Worm (Caenorhabditis elegans) whole organism, L4/young adult: ENCODE data around the gene dnj-3.
"Not testable (repeated sequence)": the region's sequence is repeated elsewhere in the genome, so short reads cannot be mapped to it uniquely, and the experiment has no call there.

Experiments
- W03F9.2 ChIP-seq: fragments of 150-350 bp; optimal IDR thresholded peaks from 2 replicates; lab custom pipeline; 2014; ENCODE audit warnings: missing biosample characterization, missing genetic modification characterization
- dao-5 ChIP-seq: sonication (generic microtip); optimal IDR thresholded peaks from 2 replicates; lab custom pipeline; 2016; ENCODE audit warnings: missing genotype, missing genetic modification characterization, moderate library complexity, missing compliant biosample characterization
- him-1 ChIP-seq: sonication (generic microtip); optimal IDR thresholded peaks from 2 replicates; lab custom pipeline; 2016; ENCODE audit warnings: missing genotype, missing genetic modification reagents, missing genetic modification characterization, missing compliant biosample characterization

Gene dnj-3

DNA sequence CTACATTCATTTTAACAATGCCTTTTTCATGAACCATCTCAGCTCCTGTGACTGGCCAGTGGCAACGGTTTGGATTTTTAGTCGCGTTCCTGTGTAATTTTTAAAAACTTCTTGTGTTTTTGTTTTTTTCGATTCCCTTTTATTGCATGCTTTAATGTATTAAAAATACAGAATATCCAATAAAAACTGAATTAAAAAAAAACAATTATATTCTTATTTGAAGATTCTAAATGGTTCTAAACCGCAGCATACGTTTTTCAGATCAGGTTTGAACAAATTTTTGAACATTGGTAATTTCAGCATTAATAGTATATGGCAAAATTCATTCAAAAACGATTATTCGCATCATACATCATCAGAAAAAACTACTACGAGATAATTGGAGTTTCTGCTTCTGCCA is at the start of gene dnj-3:
Gene dnj-3 (plus strand): TSS at position 301 of the 400 bp plus-strand sequence.
- TF ChIP-seq him-1 = no peak
- TF ChIP-seq dao-5 = no peak
- TF ChIP-seq W03F9.2 (tag; lab: Kevin White, UChicago) = no peak

DNA sequence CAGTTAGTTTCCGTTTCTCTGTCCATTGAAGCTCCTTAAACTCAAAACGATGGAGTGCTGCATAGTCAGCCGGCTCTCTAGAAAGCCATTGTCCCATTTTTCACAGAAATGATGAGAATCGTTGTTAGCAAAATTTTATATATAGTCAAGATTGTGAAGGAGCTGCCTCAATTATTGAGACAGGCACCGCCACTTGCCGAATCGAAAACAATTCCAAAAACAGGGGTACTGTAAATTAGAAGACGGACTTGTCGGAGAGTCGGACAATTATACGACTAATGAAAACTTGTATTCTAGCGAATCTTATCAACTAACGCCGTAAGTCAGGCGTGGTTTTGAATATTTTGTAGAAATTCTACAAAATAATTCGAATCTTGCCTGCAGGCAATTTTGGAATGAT is 48.2 kb upstream of the dnj-3 start, which contains the start of gene F14H8.2:
Gene F14H8.2 (minus strand): TSS at position 101 of the 400 bp plus-strand sequence.
- TF ChIP-seq him-1 = no peak
- TF ChIP-seq W03F9.2 (tag; lab: Kevin White, UChicago) = no peak
- no peak for TF ChIP-seq dao-5

ce11 chrV:15020732-15021131 is 47.7 kb upstream of the dnj-3 start, which contains the start of gene F14H8.5:
Gene F14H8.5, plus strand, starts transcription at chrV:15021032.
- TF ChIP-seq dao-5 (no peak), him-1 (no peak), W03F9.2 (tag; lab: Kevin White, UChicago) (no peak)

DNA sequence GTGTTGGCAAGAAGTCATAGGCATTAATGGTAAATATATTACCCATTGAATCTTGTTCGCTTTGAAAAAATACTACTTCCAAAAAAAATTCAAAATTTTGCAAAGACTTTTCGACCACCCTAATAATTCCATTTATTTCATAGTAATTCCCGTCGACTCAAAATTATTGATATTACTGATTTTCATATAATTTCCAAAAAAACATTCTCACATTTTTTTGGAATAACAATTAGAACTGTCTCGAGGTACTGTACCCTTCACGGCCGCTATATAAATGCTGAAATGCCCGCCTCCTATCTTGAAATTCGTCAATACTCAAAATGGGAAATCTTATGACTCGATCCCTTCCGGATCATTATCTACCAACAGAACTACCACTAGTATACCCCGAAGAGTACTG is 44.9 kb upstream of the dnj-3 start, which contains the start of gene F14H8.4:
Gene F14H8.4 (plus strand): TSS at position 301 of the 400 bp plus-strand sequence.
- TF ChIP-seq him-1 = no peak
- no peak for TF ChIP-seq dao-5
- TF ChIP-seq W03F9.2 (tag; lab: Kevin White, UChicago) = no peak

ce11 chrV:15028896-15029519 is 39.5 kb upstream of the dnj-3 start, which contains the start of gene F14H8.8:
Gene F14H8.8, plus strand, starts transcription at chrV:15029469.
- TF ChIP-seq him-1 (no peak), W03F9.2 (tag; lab: Kevin White, UChicago) (no peak), dao-5 (no peak)

- TF ChIP-seq W03F9.2 (tag; lab: Kevin White, UChicago); dao-5; him-1: not testable (repeated sequence)
Observed at ce11 chrV:15031373-15031772, 37.1 kb upstream of the dnj-3 start, which contains the start of gene cng-1. Gene cng-1, minus strand, starts transcription at chrV:15031473.

DNA sequence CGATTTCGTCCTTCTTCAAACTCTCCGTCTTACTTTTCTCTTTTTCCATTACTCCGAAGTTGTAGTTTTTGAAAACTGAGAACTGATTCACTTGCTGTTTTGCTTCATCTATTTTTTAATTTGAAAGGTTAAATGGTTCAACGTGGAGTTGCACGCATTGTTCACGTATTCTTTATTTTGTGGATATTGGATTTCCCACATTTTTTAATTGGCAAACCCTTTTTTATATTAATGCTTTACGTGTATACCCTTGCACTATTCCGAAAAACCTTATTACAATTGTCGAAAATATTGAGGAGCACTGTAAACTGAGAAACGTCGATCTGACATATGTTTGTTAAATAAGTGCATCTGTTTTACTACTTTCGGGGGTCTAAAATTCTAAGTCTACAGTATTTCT is 31.7 kb upstream of the dnj-3 start, which contains the start of gene melo-3:
Gene melo-3 (minus strand): TSS at position 101 of the 400 bp plus-strand sequence.
- not testable (repeated sequence) for TF ChIP-seq dao-5; him-1; W03F9.2 (tag; lab: Kevin White, UChicago)

DNA sequence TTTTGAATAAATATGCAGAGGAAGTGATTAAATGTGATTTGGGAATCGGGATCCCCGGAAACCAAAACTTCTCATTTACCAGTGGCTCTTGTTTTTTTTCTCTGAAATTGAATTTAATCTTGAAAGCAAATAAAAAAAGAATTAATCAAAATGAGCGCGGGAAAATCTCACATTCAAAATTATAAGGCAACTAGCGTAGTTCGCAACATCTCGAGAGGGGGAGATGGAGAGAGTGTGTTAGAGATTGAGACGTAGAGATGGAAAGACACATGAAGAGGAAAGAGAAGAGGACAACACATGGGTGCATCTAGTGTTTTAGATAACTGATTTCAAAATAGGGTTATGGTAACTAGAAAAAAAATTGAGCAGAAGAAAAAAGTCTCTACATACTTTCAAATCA is 20.4 kb upstream of the dnj-3 start, which contains the start of gene sdc-3:
Gene sdc-3 (minus strand): TSS at position 101 of the 400 bp plus-strand sequence.
- TF ChIP-seq dao-5 (no peak), him-1 (no peak), W03F9.2 (tag; lab: Kevin White, UChicago) (no peak)

DNA sequence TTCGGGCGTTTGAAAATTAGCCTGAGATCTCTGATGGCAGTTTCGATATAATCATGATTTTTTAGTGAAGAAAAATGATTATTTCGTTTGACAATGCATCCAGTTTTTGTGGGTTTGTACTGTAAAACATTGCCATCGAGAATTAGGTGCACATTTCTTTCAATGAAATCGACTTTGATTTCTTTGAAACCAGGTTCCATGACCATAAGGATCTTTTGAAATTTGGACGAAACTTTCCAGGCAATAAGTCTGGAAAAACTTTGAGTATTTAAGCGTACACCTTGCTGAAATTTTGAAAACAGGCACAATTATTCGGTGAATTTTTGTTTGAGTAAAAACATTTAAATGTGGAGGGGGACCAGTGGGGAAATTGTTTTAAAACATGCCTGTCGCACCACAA is 16.8 kb upstream of the dnj-3 start:
- TF ChIP-seq him-1 = no peak
- TF ChIP-seq dao-5 = no peak
- no peak for TF ChIP-seq W03F9.2 (tag; lab: Kevin White, UChicago)

ce11 chrV:15052368-15052767 is 16.1 kb upstream of the dnj-3 start, which contains the start of the genes fbxa-82 and C25D7.5:
Gene fbxa-82, minus strand, starts transcription at chrV:15052530.
Gene C25D7.5, plus strand, starts transcription at chrV:15052650.
- TF ChIP-seq W03F9.2 (tag; lab: Kevin White, UChicago) (no peak), dao-5 (no peak), him-1 (no peak)

ce11 chrV:15054733-15055132 is 13.7 kb upstream of the dnj-3 start:
- TF ChIP-seq dao-5 (no peak), W03F9.2 (tag; lab: Kevin White, UChicago) (no peak), him-1 (no peak)

ce11 chrV:15055873-15056272 is 12.6 kb upstream of the dnj-3 start, which contains the start of gene C25D7.16:
Gene C25D7.16, plus strand, starts transcription at chrV:15056173.
- no peak for TF ChIP-seq W03F9.2 (tag; lab: Kevin White, UChicago)
- TF ChIP-seq dao-5 = no peak
- no peak for TF ChIP-seq him-1

DNA sequence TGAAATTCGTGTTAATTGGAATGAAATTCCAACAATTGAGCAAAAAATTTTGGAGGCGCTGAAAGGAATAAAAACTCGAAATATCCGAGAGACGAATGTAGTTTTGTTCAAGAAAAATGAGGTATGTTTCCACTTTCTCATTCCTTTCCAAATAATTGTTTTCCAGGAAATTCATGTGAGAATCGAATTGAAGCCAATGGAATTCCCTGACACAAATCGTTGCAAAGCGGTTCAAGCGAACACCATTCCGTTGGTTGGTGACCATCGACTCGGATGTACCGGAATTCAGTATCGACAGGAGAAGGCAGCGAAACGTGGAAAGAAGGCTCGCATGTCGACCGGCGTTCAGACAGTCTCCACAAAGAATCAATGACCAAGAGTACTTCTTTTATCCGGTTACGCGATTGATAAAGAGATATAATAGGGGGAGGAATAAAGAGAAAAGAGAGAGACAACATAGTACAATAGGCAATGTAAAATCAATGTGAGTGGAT is 12.1 kb upstream of the dnj-3 start:
- TF ChIP-seq dao-5 (no peak), him-1 (no peak)

ce11 chrV:15057724-15058123 is 10.8 kb upstream of the dnj-3 start:
- TF ChIP-seq W03F9.2 (tag; lab: Kevin White, UChicago) (no peak), him-1 (no peak), dao-5 (no peak)

- TF ChIP-seq W03F9.2 (tag; lab: Kevin White, UChicago) (no peak), him-1 (no peak), dao-5 (no peak)
Observed at ce11 chrV:15058423-15058822, 10.1 kb upstream of the dnj-3 start.
